Worm (Caenorhabditis elegans) whole organism, young adult: ENCODE measurements around the gene evl-20.

Source experiments
- Y79H2A.3 ChIP-seq: fragments of 200-800 bp; sonication (Bioruptor generic); conservative IDR thresholded peaks from 2 replicates; pipeline ENCODE4 v1.3.6; 2022; ENCODE audit warnings: missing genetic modification reagents, missing genetic modification characterization, missing compliant biosample characterization
- athp-1 ChIP-seq: sonication (generic microtip); optimal IDR thresholded peaks from 2 replicates; lab custom pipeline; 2017; ENCODE audit warnings: mild to moderate bottlenecking, missing genetic modification characterization, missing compliant biosample characterization
- dpl-1 ChIP-seq: fragments of 150-350 bp; optimal IDR thresholded peaks from 2 replicates; lab custom pipeline; 2014; ENCODE audit warnings: missing biosample characterization, missing genetic modification reagents, missing genetic modification characterization
- ets-4 ChIP-seq: fragments of 200-800 bp; sonication (Bioruptor generic); optimal IDR thresholded peaks from 2 replicates; lab custom pipeline; 2018; ENCODE audit warnings: mild to moderate bottlenecking, missing genetic modification characterization, missing compliant biosample characterization
- him-1 ChIP-seq: sonication (generic microtip); optimal IDR thresholded peaks from 2 replicates; lab custom pipeline; 2016; ENCODE audit warnings: missing genotype, missing genetic modification reagents, missing genetic modification characterization, missing compliant biosample characterization
- lin-40 ChIP-seq: sonication (generic microtip); optimal IDR thresholded peaks from 2 replicates; lab custom pipeline; 2016; ENCODE audit warnings: missing genetic modification characterization, mild to moderate bottlenecking, missing compliant biosample characterization, missing genotype, missing genetic modification reagents
- mxl-1 ChIP-seq: sonication (generic microtip); optimal IDR thresholded peaks from 2 replicates; lab custom pipeline; 2016; ENCODE audit warnings: missing genetic modification characterization, missing compliant biosample characterization
- rpc-1 ChIP-seq, 2 experiments: fragments of 150-350 bp in 1 of 2; sonication (generic microtip) in 1 of 2; optimal IDR thresholded peaks; 2 replicates each; lab custom pipeline; 2014 to 2018; ENCODE audit warnings: missing biosample characterization in 1 of 2, missing genetic modification characterization in 1 of 2, missing genetic modification reagents in 1 of 2, missing genotype in 1 of 2
- snpc-4 ChIP-seq, 5 experiments: fragments of 150-350 bp in 1 of 5; sonication (generic microtip) in 4 of 5; optimal IDR thresholded peaks; 2 replicates each; lab custom pipeline; 2014 to 2018; ENCODE audit warnings: missing genetic modification characterization in 5 of 5, missing biosample characterization in 3 of 5, antibody characterized with exemption in 2 of 5, mild to moderate bottlenecking in 2 of 5, missing compliant biosample characterization in 2 of 5, missing genotype in 2 of 5, moderate library complexity in 2 of 5, missing genetic modification reagents in 1 of 5
- ztf-3 ChIP-seq: fragments of 200-800 bp; sonication (Bioruptor generic); optimal IDR thresholded peaks from 2 replicates; lab custom pipeline; 2018; ENCODE audit warnings: mild to moderate bottlenecking, missing genetic modification characterization, missing compliant biosample characterization

DNA sequence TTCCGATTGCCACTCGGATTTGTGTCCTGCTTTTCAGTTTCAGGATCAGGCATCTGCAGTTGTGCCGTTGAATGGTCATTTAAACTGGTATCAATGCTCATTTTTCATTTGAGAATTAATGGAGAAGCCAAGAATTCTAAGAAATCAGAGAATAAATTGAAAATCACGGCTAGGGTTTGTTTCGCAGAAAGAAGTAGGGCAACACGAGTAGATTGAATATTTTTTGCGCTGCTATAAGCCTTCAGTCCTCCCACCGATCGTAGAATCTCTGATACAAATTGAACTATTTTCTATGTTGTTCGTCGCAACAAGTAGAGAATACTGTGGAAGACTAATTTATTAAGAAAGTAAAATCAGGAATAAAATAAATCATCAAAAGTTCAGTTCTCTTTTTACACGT, 7.1 kb upstream of the evl-20 start, which contains the start of gene acp-3:
- TF ChIP-seq athp-1 (no peak), ets-4 (GFP tag; lab: Kevin White, UChicago) (no peak), rpc-1 (optimal IDR thresholded peaks at IDR 0.05; lab: Kevin White, UChicago) (no peak), rpc-1 (tag; optimal IDR thresholded peaks at IDR 0.05; lab: Kevin White, UChicago) (no peak), lin-40 (tag; lab: Kevin White, UChicago) (no peak), mxl-1 (tag; lab: Kevin White, UChicago) (no peak), ztf-3 (GFP tag; lab: Kevin White, UChicago) (no peak), him-1 (tag; lab: Kevin White, UChicago) (no peak), dpl-1 (GFP tag; lab: Kevin White, UChicago) (no peak), snpc-4 (GFP tag; optimal IDR thresholded peaks at IDR 0.05; lab: Kevin White, UChicago) (no peak), snpc-4 (tag; optimal IDR thresholded peaks at IDR 0.05; lab: Kevin White, UChicago) (no peak), Y79H2A.3 (GFP tag; lab: Robert Waterston, UW) (no peak)
